Worm (Caenorhabditis elegans) whole organism, early embryonic: ENCODE results near the gene F57A10.4.
"Not testable (repeated sequence)": the region's sequence is repeated elsewhere in the genome, so short reads cannot be mapped to it uniquely, and the experiment has no call there.

Experiments used
- B0310.2 ChIP-seq: sonication (generic microtip); optimal IDR thresholded peaks from 2 replicates; lab custom pipeline; 2016; ENCODE audit warnings: mild to moderate bottlenecking, missing genetic modification characterization, missing compliant biosample characterization
- F13C5.2 ChIP-seq: sonication (generic microtip); optimal IDR thresholded peaks from 2 replicates; lab custom pipeline; 2017; ENCODE audit warnings: mild to moderate bottlenecking, missing genetic modification characterization, inconsistent platforms, missing compliant biosample characterization
- aly-1 ChIP-seq: sonication (generic microtip); optimal IDR thresholded peaks from 2 replicates; lab custom pipeline; 2016; ENCODE audit warnings: missing genetic modification characterization, missing compliant biosample characterization
- ama-1 ChIP-seq: fragments of 150-350 bp; optimal IDR thresholded peaks from 2 replicates; lab custom pipeline; 2014
- ceh-13 ChIP-seq: fragments of 200-800 bp; sonication (Bioruptor generic); optimal IDR thresholded peaks from 2 replicates; lab custom pipeline; 2018; ENCODE audit warnings: mild to moderate bottlenecking, missing genetic modification characterization, missing compliant biosample characterization
- ceh-36 ChIP-seq: sonication (generic microtip); optimal IDR thresholded peaks from 2 replicates; lab custom pipeline; 2016; ENCODE audit warnings: missing genetic modification characterization, inconsistent platforms, missing compliant biosample characterization
- ets-7 ChIP-seq: sonication (generic microtip); optimal IDR thresholded peaks from 2 replicates; lab custom pipeline; 2016; ENCODE audit warnings: missing genotype, missing genetic modification characterization, missing compliant biosample characterization
- flt-1 ChIP-seq: fragments of 200-800 bp; sonication (Bioruptor generic); IDR thresholded peaks from 2 replicates; pipeline ENCODE4 v1.3.6; 2022; ENCODE audit warnings: missing genetic modification characterization, missing compliant biosample characterization
- hmbx-1 ChIP-seq: sonication (generic microtip); optimal IDR thresholded peaks from 2 replicates; lab custom pipeline; 2016; ENCODE audit warnings: mild to moderate bottlenecking, missing genetic modification characterization, missing compliant biosample characterization
- hmg-4 ChIP-seq: fragments of 200-800 bp; sonication (Bioruptor generic); optimal IDR thresholded peaks from 2 replicates; lab custom pipeline; 2018; ENCODE audit warnings: mild to moderate bottlenecking, missing genetic modification characterization, missing compliant biosample characterization
- hnd-1 ChIP-seq: sonication (generic microtip); optimal IDR thresholded peaks from 2 replicates; lab custom pipeline; 2016; ENCODE audit warnings: missing genetic modification characterization, missing compliant biosample characterization
- pes-1 ChIP-seq: fragments of 200-800 bp; sonication (Bioruptor generic); IDR thresholded peaks from 2 replicates; pipeline ENCODE4 v1.3.6; 2022; ENCODE audit warnings: missing genetic modification reagents, missing genetic modification characterization, missing compliant biosample characterization
- scrt-1 ChIP-seq: fragments of 200-800 bp; sonication (Bioruptor generic); IDR thresholded peaks from 2 replicates; pipeline ENCODE4 v1.3.6; 2022; ENCODE audit warnings: missing genetic modification characterization, missing compliant biosample characterization
- sea-1 ChIP-seq: fragments of 200-800 bp; sonication (Bioruptor generic); conservative IDR thresholded peaks from 2 replicates; pipeline ENCODE4 v1.3.6; 2022; ENCODE audit warnings: missing genetic modification characterization, missing compliant biosample characterization
- tbx-11 ChIP-seq: fragments of 200-800 bp; sonication (Bioruptor generic); IDR thresholded peaks from 2 replicates; pipeline ENCODE4 v1.3.6; 2022; ENCODE audit warnings: missing genetic modification characterization, missing compliant biosample characterization
- tbx-37 ChIP-seq: fragments of 200-800 bp; sonication (Bioruptor generic); conservative IDR thresholded peaks from 2 replicates; pipeline ENCODE4 v1.3.6; 2022; ENCODE audit warnings: missing genetic modification reagents, missing genetic modification characterization, missing compliant biosample characterization
- tra-4 ChIP-seq: sonication (generic microtip); optimal IDR thresholded peaks from 2 replicates; lab custom pipeline; 2017; ENCODE audit warnings: missing genetic modification characterization, missing compliant biosample characterization

Gene F57A10.4

ce11 chrV:15811982-15812381 is 42.7 kb downstream of the F57A10.4 start, which contains the start of gene nhr-282:
Gene nhr-282 (plus strand): TSS chrV:15812282.
- TF ChIP-seq pes-1 (GFP tag; lab: Robert Waterston, UW); tbx-11; hmg-4 (GFP tag; lab: Kevin White, UChicago): not testable (repeated sequence)

DNA sequence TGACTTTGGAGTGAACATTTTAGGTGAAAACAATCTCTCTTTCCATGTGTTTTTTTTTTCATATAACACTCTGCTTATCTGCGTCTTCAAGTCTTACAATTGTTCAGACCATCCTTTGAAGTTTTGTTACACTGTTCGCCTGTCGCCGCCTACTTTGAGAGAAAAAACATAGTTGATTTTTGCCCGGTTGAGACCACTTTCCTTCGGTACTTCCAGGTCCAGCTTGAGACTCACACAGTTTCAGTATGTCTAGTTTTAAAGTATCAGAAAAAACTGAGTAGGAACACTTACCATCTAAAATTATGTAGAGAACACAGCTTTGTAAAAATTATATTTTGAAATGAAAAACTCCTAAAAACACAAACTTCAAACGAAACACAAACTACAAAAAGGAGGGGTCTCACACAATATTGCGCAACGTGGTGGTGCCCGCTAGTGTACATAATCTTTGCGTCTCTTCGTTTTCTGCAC is 46.8 kb downstream of the F57A10.4 start, which contains the start of the genes fbxa-69 and F54B8.4:
TSS of gene fbxa-69 (minus strand) at position 10 of the 471 bp plus-strand sequence.
TSS of gene F54B8.4 (plus strand) at position 421 of the 471 bp plus-strand sequence.
- no peak for TF ChIP-seq hmg-4 (GFP tag; lab: Kevin White, UChicago)
- no peak for TF ChIP-seq pes-1 (GFP tag; lab: Robert Waterston, UW)
- TF ChIP-seq ceh-13 (GFP tag; lab: Kevin White, UChicago), result no peak
- no peak for TF ChIP-seq B0310.2 (tag; lab: Kevin White, UChicago)
- no peak for TF ChIP-seq flt-1 (GFP tag; lab: Robert Waterston, UW)
- TF ChIP-seq hmbx-1, result no peak
- TF ChIP-seq scrt-1, result no peak
- TF ChIP-seq aly-1 (tag; lab: Kevin White, UChicago), result no peak
- TF ChIP-seq tbx-11, result no peak

ce11 chrV:15817746-15818145 is 48.5 kb downstream of the F57A10.4 start, which contains the start of gene abf-3:
Gene abf-3 (minus strand): TSS chrV:15817846.
- TF ChIP-seq F13C5.2 (tag; lab: Kevin White, UChicago) (no peak), ceh-36 (tag; lab: Kevin White, UChicago) (no peak), aly-1 (tag; lab: Kevin White, UChicago) (no peak), pes-1 (GFP tag; lab: Robert Waterston, UW) (no peak), tra-4 (no peak), B0310.2 (tag; lab: Kevin White, UChicago) (no peak), hmbx-1 (no peak), ceh-13 (GFP tag; lab: Kevin White, UChicago) (no peak), tbx-11 (no peak), hmg-4 (GFP tag; lab: Kevin White, UChicago) (no peak), sea-1 (no peak), tbx-37 (no peak), ets-7 (tag; lab: Kevin White, UChicago) (no peak), hnd-1 (tag; lab: Kevin White, UChicago) (no peak), ama-1 (lab: Kevin White, UChicago) (no peak), scrt-1 (no peak), flt-1 (GFP tag; lab: Robert Waterston, UW) (no peak)
